Worm (Caenorhabditis elegans): ENCODE data around the gene pals-28.

The pals-28 gene

DNA sequence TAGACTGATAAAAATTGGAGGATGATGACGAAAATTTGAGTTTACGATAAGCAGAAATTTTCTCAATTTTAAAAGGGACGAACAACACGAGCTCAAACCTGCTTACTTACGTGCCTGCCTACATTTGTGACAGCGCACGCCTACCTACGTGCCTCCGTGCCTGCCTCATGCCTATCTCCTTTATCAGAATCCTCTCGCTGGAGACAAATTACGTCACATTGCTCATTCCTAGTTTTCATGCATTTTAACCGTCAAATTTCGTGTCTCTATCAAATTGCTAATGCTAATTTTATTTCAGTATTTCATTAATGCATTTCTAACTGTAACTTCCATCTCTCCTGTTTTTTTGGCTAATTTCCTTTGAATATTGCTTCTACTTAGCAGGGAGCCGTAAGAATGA lies 3.2 kb upstream of the pals-28 start, which contains the start of gene pals-27:
pals-27 (plus strand) TSS at position 301 of the 400 bp plus-strand sequence.
- TF ChIP-seq lsy-12 (tag; optimal IDR thresholded peaks at IDR 0.05) (no peak), elt-1 (tag; optimal IDR thresholded peaks at IDR 0.05) (no peak), jun-1 (tag; optimal IDR thresholded peaks at IDR 0.05) (no peak), ZK546.5 (tag; optimal IDR thresholded peaks at IDR 0.05) (no peak), fkh-2 (tag; optimal IDR thresholded peaks at IDR 0.05) (no peak), sea-2 (GFP tag; optimal IDR thresholded peaks at IDR 0.05) (no peak), elt-3 (tag; optimal IDR thresholded peaks at IDR 0.05) (no peak), hmg-11 (tag; optimal IDR thresholded peaks at IDR 0.05) (no peak), nhr-76 (tag; optimal IDR thresholded peaks at IDR 0.05) (no peak), snpc-4 (tag; optimal IDR thresholded peaks at IDR 0.05) (no peak), lin-15B (tag; optimal IDR thresholded peaks at IDR 0.05) (no peak), skn-1 (tag; optimal IDR thresholded peaks at IDR 0.05) (no peak)

DNA sequence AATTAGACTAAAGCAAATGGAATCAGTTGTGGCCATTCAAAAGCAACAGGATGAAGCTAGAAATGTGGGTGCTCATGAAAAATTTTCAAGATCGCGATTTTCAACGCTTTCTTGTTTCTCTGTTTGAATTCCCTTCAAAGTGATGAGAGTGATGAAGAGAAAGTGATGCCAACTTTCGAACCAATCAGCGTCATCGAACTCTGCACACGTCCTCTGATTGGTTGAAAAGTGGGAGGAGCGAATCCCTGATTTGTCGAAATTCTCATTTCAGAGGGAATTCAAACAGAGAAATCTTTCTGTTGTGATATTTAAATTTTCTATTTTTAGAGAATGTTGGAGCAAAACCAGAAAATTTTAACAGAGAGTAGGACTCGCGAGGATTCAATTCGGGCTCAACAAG lies 2.5 kb upstream of the pals-28 start:
- TF ChIP-seq nhr-76 (tag; optimal IDR thresholded peaks at IDR 0.05) = no peak
- TF ChIP-seq ZK546.5 (tag; optimal IDR thresholded peaks at IDR 0.05) = no peak
- TF ChIP-seq nfya-1 (tag; optimal IDR thresholded peaks at IDR 0.05; ENCODE audit: insufficient read depth) = peak; percentile 71
- no peak for TF ChIP-seq ztf-4 (tag; optimal IDR thresholded peaks at IDR 0.05)

DNA sequence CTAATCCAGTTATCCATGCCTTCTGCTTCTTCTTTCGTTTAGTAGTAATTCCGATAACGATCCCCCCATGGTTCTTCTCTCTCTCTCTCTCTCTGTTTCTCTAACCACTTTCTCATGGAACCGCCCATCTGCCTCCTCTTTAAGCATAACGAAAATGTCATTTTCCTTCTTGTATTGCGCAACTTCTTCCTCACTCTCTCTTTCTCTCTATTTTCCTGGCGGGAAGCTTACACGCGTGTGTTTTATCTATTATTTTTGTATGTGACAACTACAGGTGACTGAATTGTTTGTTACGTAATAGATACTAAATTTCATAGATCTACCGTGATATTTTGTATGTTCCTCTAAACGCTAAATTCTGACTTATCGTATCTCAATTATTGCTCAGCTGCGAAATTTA lies 5.8 kb downstream of the pals-28 start:
- TF ChIP-seq snpc-4 (tag; optimal IDR thresholded peaks at IDR 0.05) = no peak
- peak; percentile 11 for TF ChIP-seq nhr-25 (tag; optimal IDR thresholded peaks at IDR 0.05)

DNA sequence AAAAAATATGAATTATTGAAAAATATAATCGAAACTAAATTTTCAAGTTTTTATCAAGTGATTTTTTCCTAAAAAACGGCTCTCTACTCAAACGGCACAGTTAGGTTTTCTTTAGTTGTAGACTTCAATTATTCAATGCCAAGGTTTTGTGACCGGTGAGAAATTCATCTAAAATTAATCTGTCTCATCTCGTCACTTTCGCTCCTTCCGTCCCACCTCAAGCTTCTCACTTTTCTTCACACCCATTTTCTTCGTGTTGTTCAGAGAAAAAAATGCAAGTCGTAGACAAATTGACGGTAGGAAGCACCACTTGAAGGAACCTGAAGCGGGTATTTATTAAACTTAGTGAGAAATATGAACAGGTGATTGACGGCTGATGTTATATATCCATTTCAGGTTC lies 6.7 kb downstream of the pals-28 start:
- peak; percentile 48 for TF ChIP-seq nhr-25 (tag; optimal IDR thresholded peaks at IDR 0.05)
- no peak for TF ChIP-seq nhr-67 (tag; optimal IDR thresholded peaks at IDR 0.05)

DNA sequence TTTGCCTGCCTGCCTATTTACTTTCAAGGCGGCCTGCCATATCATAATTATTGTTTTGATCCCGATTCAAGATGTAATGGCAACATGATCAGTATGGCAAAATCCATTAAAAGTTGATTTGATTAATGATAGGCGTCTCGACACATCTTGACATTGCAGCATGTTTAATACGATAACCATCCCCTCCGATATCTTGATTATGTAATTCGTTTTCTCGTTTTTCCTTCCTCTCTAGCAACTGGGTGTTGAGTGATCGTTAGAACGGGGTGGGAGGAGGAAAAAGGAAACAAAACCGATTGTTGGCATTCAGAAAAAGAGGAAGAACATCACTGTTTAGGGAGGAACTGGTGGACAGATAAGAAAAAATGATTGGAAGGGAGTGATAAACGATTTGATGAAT lies 7.4 kb downstream of the pals-28 start:
- TF ChIP-seq nhr-12 (tag; optimal IDR thresholded peaks at IDR 0.05) (no peak), egl-27 (tag; optimal IDR thresholded peaks at IDR 0.05) (no peak), elt-1 (tag; optimal IDR thresholded peaks at IDR 0.05) (peak; percentile 67), nhr-76 (tag; optimal IDR thresholded peaks at IDR 0.05) (no peak)

DNA sequence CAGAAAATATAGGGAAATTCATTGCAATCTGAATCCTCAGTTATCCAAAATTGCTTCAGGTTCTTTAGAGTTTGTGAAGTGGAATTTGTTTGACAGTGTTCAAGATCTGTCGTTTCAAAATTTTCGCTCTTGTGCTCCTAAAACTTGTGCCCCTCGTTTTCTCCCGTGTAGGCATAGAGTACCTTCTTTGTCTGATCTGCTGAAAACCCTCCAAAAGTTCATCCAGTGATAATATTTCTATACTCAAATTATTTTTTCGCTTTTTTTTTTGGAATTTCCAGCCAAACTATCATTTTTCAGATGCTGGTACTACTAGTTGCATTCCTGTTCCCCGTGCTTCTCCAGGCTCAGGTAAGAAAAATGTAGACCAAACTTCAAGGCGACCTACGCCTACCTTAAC lies 9.9 kb downstream of the pals-28 start, which contains the start of gene R07E5.4:
R07E5.4 (plus strand) TSS at position 301 of the 400 bp plus-strand sequence.
- no peak for TF ChIP-seq nhr-28 (tag; optimal IDR thresholded peaks at IDR 0.05)
- TF ChIP-seq jun-1 (tag; optimal IDR thresholded peaks at IDR 0.05) = no peak
- no peak for TF ChIP-seq aly-2 (tag; optimal IDR thresholded peaks at IDR 0.05)

DNA sequence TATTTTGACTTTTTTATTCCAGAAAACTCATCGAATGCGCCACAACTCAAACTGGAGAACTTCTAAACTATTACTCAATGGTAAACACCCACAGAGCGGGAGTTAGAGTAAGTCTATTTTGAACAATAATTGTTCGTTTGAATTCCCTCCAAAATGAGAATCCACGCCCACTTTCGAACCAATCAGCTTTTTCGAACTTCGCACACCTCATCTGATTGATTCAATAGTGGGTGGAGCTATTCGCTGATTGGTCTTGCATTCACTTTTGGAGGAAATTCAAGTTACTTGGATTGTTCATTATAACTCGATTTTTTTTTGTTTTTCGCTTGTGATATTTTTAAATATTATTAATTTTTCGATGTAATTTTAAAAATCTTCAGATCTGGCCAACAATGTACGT lies 11.3 kb downstream of the pals-28 start:
- TF ChIP-seq daf-12 (tag; optimal IDR thresholded peaks at IDR 0.05) = no peak
- TF ChIP-seq sea-2 (GFP tag; optimal IDR thresholded peaks at IDR 0.05) = no peak
- TF ChIP-seq lsy-12 (tag; optimal IDR thresholded peaks at IDR 0.05) = no peak
- peak; percentile 96 for TF ChIP-seq nfya-1 (tag; optimal IDR thresholded peaks at IDR 0.05; ENCODE audit: insufficient read depth)

DNA sequence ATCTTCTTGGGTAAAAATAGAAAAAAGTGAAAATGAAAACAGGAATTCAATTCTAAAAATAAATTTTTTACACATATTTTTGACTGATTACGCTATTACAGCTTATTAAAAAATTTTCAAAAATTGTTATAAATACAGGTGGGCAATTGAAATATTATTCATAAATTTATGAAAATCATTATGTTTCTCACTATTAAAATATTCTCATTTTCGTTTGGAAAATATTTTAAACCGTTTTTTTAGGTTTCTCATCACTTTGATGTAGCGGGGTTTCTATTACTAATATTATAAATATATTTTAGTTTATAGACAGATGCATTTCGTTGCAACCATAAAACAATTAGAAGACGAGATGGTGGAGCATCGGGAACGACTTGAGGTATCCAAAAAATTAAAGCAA lies 12.5 kb downstream of the pals-28 start, which contains the start of gene R07E5.5:
R07E5.5 (plus strand) TSS at position 301 of the 400 bp plus-strand sequence.
- TF ChIP-seq pqm-1 (tag; optimal IDR thresholded peaks at IDR 0.05) (no peak), hmg-11 (tag; optimal IDR thresholded peaks at IDR 0.05) (no peak), tbx-2 (tag; optimal IDR thresholded peaks at IDR 0.05) (no peak), eor-1 (tag; optimal IDR thresholded peaks at IDR 0.05) (no peak), unc-39 (tag; optimal IDR thresholded peaks at IDR 0.05) (no peak), nfya-1 (tag; optimal IDR thresholded peaks at IDR 0.05; ENCODE audit: insufficient read depth) (no peak), ceh-82 (tag; optimal IDR thresholded peaks at IDR 0.05) (no peak), snpc-4 (tag; optimal IDR thresholded peaks at IDR 0.05) (no peak), lin-15B (tag; optimal IDR thresholded peaks at IDR 0.05) (no peak), nhr-12 (tag; optimal IDR thresholded peaks at IDR 0.05) (no peak), ama-1 (optimal IDR thresholded peaks at IDR 0.05) (no peak)
